Fruit fly (Drosophila melanogaster) whole organism, embryonic: Measurements from ENCODE around the gene Pep.

Source experiments
- B-H2 ChIP-seq: fragments of 200-800 bp; sonication (Bioruptor generic); optimal IDR thresholded peaks from 2 replicates; lab custom pipeline; 2018; ENCODE audit warnings: missing biosample characterization, mild to moderate bottlenecking, missing genetic modification characterization
- CG11695 ChIP-seq: fragments of 200-800 bp; sonication (Bioruptor generic); IDR thresholded peaks from 3 replicates; pipeline ENCODE4 v1.3.6; 2022; ENCODE audit warnings: missing biosample characterization, missing genetic modification characterization
- CG14014 ChIP-seq: fragments of 200-800 bp; sonication (Bioruptor generic); IDR thresholded peaks from 2 replicates; pipeline ENCODE4 v1.3.6; 2022; ENCODE audit warnings: missing biosample characterization, missing genetic modification characterization
- CG17912 ChIP-seq: fragments of 200-800 bp; sonication (Bioruptor generic); optimal IDR thresholded peaks from 2 replicates; lab custom pipeline; 2018; ENCODE audit warnings: missing biosample characterization, mild to moderate bottlenecking, missing genetic modification characterization
- CG30403 ChIP-seq: fragments of 200-800 bp; sonication (Bioruptor generic); optimal IDR thresholded peaks from 3 replicates; lab custom pipeline; 2016; ENCODE audit warnings: missing biosample characterization, missing genetic modification characterization
- CG32767 ChIP-seq: fragments of 200-800 bp; sonication (Bioruptor generic); IDR thresholded peaks from 2 replicates; pipeline ENCODE4 v1.3.6; 2022; ENCODE audit warnings: missing biosample characterization, missing genetic modification characterization
- CG34224 ChIP-seq: fragments of 200-800 bp; sonication (Bioruptor generic); IDR thresholded peaks from 3 replicates; pipeline ENCODE4 v1.3.6; 2022; ENCODE audit warnings: missing biosample characterization, missing genetic modification characterization; ENCODE audit not compliant: partially characterized antibody
- CG34376 ChIP-seq: fragments of 200-800 bp; sonication (Bioruptor generic); optimal IDR thresholded peaks from 2 replicates; lab custom pipeline; 2018; ENCODE audit warnings: missing biosample characterization, mild to moderate bottlenecking, missing genetic modification characterization
- CG34422 ChIP-seq: fragments of 200-800 bp; sonication (Bioruptor generic); IDR thresholded peaks from 3 replicates; pipeline ENCODE4 v1.3.6; 2022; ENCODE audit warnings: missing biosample characterization, missing genetic modification characterization
- CG4360 ChIP-seq: fragments of 200-800 bp; sonication (Bioruptor generic); IDR thresholded peaks from 2 replicates; pipeline ENCODE4 v1.3.6; 2022; ENCODE audit warnings: missing biosample characterization, missing genetic modification characterization
- CG5953 ChIP-seq: fragments of 200-800 bp; sonication (Bioruptor generic); IDR thresholded peaks from 2 replicates; pipeline ENCODE4 v1.3.6; 2022; ENCODE audit warnings: missing biosample characterization, missing genetic modification characterization
- CG6791 ChIP-seq: fragments of 200-800 bp; sonication (Bioruptor generic); IDR thresholded peaks from 3 replicates; pipeline ENCODE4 v1.3.6; 2022; ENCODE audit warnings: missing biosample characterization, missing genetic modification characterization; ENCODE audit not compliant: partially characterized antibody
- CG6854 ChIP-seq: fragments of 200-800 bp; sonication (Bioruptor generic); optimal IDR thresholded peaks from 3 replicates; lab custom pipeline; 2017; ENCODE audit warnings: missing biosample characterization, mild to moderate bottlenecking, missing genetic modification characterization
- CG8924 ChIP-seq: fragments of 200-800 bp; optimal IDR thresholded peaks from 3 replicates; lab custom pipeline; 2019; ENCODE audit warnings: missing biosample characterization, mild to moderate bottlenecking, missing genetic modification characterization, moderate library complexity
- D19A ChIP-seq: fragments of 200-800 bp; optimal IDR thresholded peaks from 3 replicates; lab custom pipeline; 2019; ENCODE audit warnings: missing biosample characterization, mild to moderate bottlenecking, missing genetic modification characterization, moderate library complexity
- Ets65A ChIP-seq: fragments of 200-800 bp; sonication (Bioruptor generic); peaks from one replicate; lab custom pipeline; 2016; ENCODE audit warnings: missing biosample characterization, missing genetic modification characterization
- HLH3B ChIP-seq: fragments of 200-800 bp; sonication (Bioruptor generic); IDR thresholded peaks from 2 replicates; pipeline ENCODE4 v1.3.6; 2022; ENCODE audit warnings: missing biosample characterization, missing genetic modification characterization
- HmgZ ChIP-seq: fragments of 200-800 bp; sonication (Bioruptor generic); optimal IDR thresholded peaks from 2 replicates; lab custom pipeline; 2018; ENCODE audit warnings: missing biosample characterization, mild to moderate bottlenecking, missing genetic modification characterization
- MESR4 ChIP-seq: fragments of 200-800 bp; sonication (Bioruptor generic); optimal IDR thresholded peaks from 2 replicates; lab custom pipeline; 2018; ENCODE audit warnings: missing biosample characterization, mild to moderate bottlenecking, missing genetic modification characterization, moderate library complexity
- Med ChIP-seq: fragments of 200-800 bp; sonication (Bioruptor generic); peaks from one replicate; lab custom pipeline; 2016; ENCODE audit warnings: missing biosample characterization, missing genetic modification characterization, mild to moderate bottlenecking, inconsistent platforms, moderate library complexity
- Pdp1 ChIP-seq, 2 experiments: fragments of 200-800 bp; sonication (Bioruptor generic); optimal IDR thresholded peaks; 3 replicates each; lab custom pipeline; 2016; ENCODE audit warnings: missing biosample characterization in 2 of 2, missing genetic modification characterization in 2 of 2, mild to moderate bottlenecking in 1 of 2, moderate library complexity in 1 of 2
- Rx ChIP-seq: fragments of 200-800 bp; sonication (Bioruptor generic); IDR thresholded peaks from 2 replicates; pipeline ENCODE4 v1.3.6; 2022; ENCODE audit warnings: missing biosample characterization, missing genetic modification characterization
- Sox100B ChIP-seq: fragments of 200-800 bp; sonication (Bioruptor generic); optimal IDR thresholded peaks from 3 replicates; lab custom pipeline; 2018; ENCODE audit warnings: missing biosample characterization, mild to moderate bottlenecking, missing genetic modification characterization
- Tbp ChIP-seq: fragments of >200 bp; optimal IDR thresholded peaks from 2 replicates; lab custom pipeline; 2018; ENCODE audit warnings: missing biosample characterization, missing genetic modification characterization
- YL-1 ChIP-seq: fragments of 200-800 bp; sonication (Bioruptor generic); optimal IDR thresholded peaks from 3 replicates; lab custom pipeline; 2017; ENCODE audit warnings: missing biosample characterization, mild to moderate bottlenecking, missing genetic modification characterization
- ab ChIP-seq: fragments of 200-800 bp; sonication (Bioruptor generic); optimal IDR thresholded peaks from 2 replicates; lab custom pipeline; 2016; ENCODE audit warnings: missing biosample characterization, missing genetic modification characterization
- abd-A ChIP-seq: fragments of 200-800 bp; sonication (Bioruptor generic); optimal IDR thresholded peaks from 3 replicates; lab custom pipeline; 2019; ENCODE audit warnings: missing biosample characterization, mild to moderate bottlenecking, missing genetic modification characterization, moderate library complexity
- amos ChIP-seq: fragments of 200-800 bp; sonication (Bioruptor generic); IDR thresholded peaks from 2 replicates; pipeline ENCODE4 v1.3.6; 2022; ENCODE audit warnings: missing biosample characterization, missing genetic modification characterization; ENCODE audit not compliant: partially characterized antibody
- bsh ChIP-seq, 2 experiments: fragments of 200-800 bp; sonication (Bioruptor generic); optimal IDR thresholded peaks; 2 replicates each; lab custom pipeline; 2017 to 2018; ENCODE audit warnings: mild to moderate bottlenecking in 2 of 2, missing biosample characterization in 2 of 2, missing genetic modification characterization in 2 of 2, moderate library complexity in 1 of 2
- cg ChIP-seq: fragments of 200-800 bp; sonication (Bioruptor generic); optimal IDR thresholded peaks from 3 replicates; lab custom pipeline; 2019; ENCODE audit warnings: missing biosample characterization, mild to moderate bottlenecking, missing genetic modification characterization, moderate library complexity
- esg ChIP-seq: fragments of 200-800 bp; sonication (Bioruptor generic); conservative IDR thresholded peaks from 2 replicates; pipeline ENCODE4 v1.3.6; 2022; ENCODE audit warnings: missing biosample characterization, missing genetic modification characterization
- gcm ChIP-seq: fragments of 200-800 bp; sonication (Bioruptor generic); optimal IDR thresholded peaks from 2 replicates; lab custom pipeline; 2019; ENCODE audit warnings: missing biosample characterization, mild to moderate bottlenecking, missing genetic modification characterization, moderate library complexity
- ind ChIP-seq: fragments of 200-800 bp; sonication (Bioruptor generic); optimal IDR thresholded peaks from 3 replicates; lab custom pipeline; 2016; ENCODE audit warnings: missing biosample characterization, missing genetic modification characterization
- kni ChIP-seq: fragments of 200-800 bp; sonication (Bioruptor generic); optimal IDR thresholded peaks from 3 replicates; lab custom pipeline; 2017; ENCODE audit warnings: mild to moderate bottlenecking, missing biosample characterization, missing genetic modification reagents, missing genetic modification characterization
- onecut ChIP-seq: fragments of 200-800 bp; sonication (Bioruptor generic); IDR thresholded peaks from 2 replicates; pipeline ENCODE4 v1.3.6; 2022; ENCODE audit warnings: missing biosample characterization, missing genetic modification characterization
- pfk ChIP-seq: fragments of 200-800 bp; sonication (Bioruptor generic); optimal IDR thresholded peaks from 2 replicates; lab custom pipeline; 2018; ENCODE audit warnings: missing biosample characterization, mild to moderate bottlenecking, missing genetic modification characterization, moderate library complexity
- phol ChIP-seq: fragments of 200-800 bp; sonication (Bioruptor generic); optimal IDR thresholded peaks from 3 replicates; lab custom pipeline; 2018; ENCODE audit warnings: missing biosample characterization, mild to moderate bottlenecking, missing genetic modification characterization, moderate library complexity
- ro ChIP-seq: fragments of 200-800 bp; sonication (Bioruptor generic); IDR thresholded peaks from 2 replicates; pipeline ENCODE4 v1.3.6; 2022; ENCODE audit warnings: missing biosample characterization, missing genetic modification characterization
- row ChIP-seq: fragments of 200-800 bp; sonication (Bioruptor generic); IDR thresholded peaks from 3 replicates; pipeline ENCODE4 v1.3.6; 2022; ENCODE audit warnings: missing biosample characterization, missing genetic modification characterization
- sna ChIP-seq: fragments of 200-800 bp; sonication (Bioruptor generic); IDR thresholded peaks from 2 replicates; pipeline ENCODE4 v1.3.6; 2022; ENCODE audit warnings: missing biosample characterization, missing genetic modification characterization; ENCODE audit not compliant: partially characterized antibody
- sqz ChIP-seq: fragments of 200-800 bp; sonication (Bioruptor generic); optimal IDR thresholded peaks from 3 replicates; lab custom pipeline; 2018; ENCODE audit warnings: missing biosample characterization, mild to moderate bottlenecking, missing genetic modification characterization
- sug ChIP-seq: fragments of 200-800 bp; optimal IDR thresholded peaks from 2 replicates; lab custom pipeline; 2019; ENCODE audit warnings: missing biosample characterization, mild to moderate bottlenecking, missing genetic modification characterization, moderate library complexity
- vvl ChIP-seq: fragments of 200-800 bp; sonication (Bioruptor generic); IDR thresholded peaks from 2 replicates; pipeline ENCODE4 v1.3.6; 2022; ENCODE audit warnings: missing biosample characterization, missing genetic modification characterization

Gene Pep

DNA sequence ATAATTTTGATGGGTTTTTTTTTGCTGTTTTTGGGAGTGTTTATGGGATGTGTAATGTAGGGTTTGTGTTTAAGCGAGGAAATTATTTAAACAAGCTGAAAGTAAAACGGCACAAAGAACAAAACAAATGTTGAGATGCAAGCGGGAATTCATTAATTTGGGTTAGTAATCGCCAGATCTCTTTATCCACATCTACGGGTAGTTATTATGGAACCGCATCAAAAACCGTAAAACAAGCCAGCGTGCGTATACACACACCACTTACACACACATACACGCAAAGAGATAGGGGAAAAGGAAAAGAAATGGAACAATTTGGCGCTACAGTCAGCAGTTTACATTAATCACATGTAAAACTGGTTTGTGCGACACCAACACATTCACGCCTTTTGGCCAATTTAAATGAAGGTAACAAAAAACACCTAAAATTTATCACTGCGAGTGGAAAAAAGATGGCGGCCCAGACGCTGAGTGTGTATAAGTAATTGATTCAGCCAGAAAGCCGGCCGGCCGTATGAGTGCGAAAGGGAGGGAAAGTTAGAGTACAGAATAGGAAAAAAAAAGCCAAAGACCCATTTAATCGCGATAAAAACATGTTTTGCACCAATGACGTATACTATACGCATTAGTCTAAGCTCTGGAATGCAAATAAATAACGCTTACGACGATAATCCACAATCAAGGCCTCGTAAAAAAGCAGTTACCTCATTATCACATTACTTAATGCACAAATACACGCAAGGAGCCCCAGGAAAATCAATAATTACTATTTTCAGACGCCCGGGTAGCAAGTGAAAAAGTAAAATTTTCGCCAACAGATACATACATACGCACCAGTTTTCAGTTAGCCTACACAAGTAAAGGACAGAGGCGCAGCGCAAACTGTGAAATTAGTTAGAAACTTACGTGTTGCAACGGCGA lies 591 bp downstream of the Pep start (continued):
- TF ChIP-seq onecut (peak; percentile 93), CG34376 (GFP tag; lab: Kevin White, UChicago) (peak; percentile 25), sna (GFP tag; lab: Robert Waterston, UW) (0 out of 2 replicates have a peak, but pooled peaks have one; percentile 8), pfk (GFP tag; lab: Kevin White, UChicago) (peak; percentile 52), HmgZ (tag; lab: Kevin White, UChicago) (peak; percentile 21), CG6854 (GFP tag; lab: Kevin White, UChicago) (peak; percentile 19), CG34224 (GFP tag; lab: Robert Waterston, UW) (0 out of 3 replicates have a peak, but pooled peaks have one; percentile 9), sqz (GFP tag; lab: Kevin White, UChicago) (peak; percentile 36), D19A (tag; lab: Kevin White, UChicago) (peak; percentile 13), CG32767 (GFP tag; lab: Robert Waterston, UW) (peak; percentile 97), CG6791 (GFP tag; lab: Robert Waterston, UW) (0 out of 3 replicates have a peak, but pooled peaks have one; percentile 40), sug (tag; lab: Kevin White, UChicago) (peak; percentile 49), CG4360 (GFP tag; lab: Robert Waterston, UW) (0 out of 2 replicates have a peak, but pooled peaks have one; percentile 35), amos (peak; percentile 43; the same call in 1 of the 2 replicates), gcm (peak; percentile 58), phol (peak; percentile 97), Sox100B (no peak), vvl (peak; percentile 78), cg (GFP tag; lab: Kevin White, UChicago) (peak; percentile 91), abd-A (tag; lab: Kevin White, UChicago) (peak; percentile 70), HLH3B (GFP tag; lab: Robert Waterston, UW) (0 out of 2 replicates have a peak, but pooled peaks have one; percentile 21), Ets65A (GFP tag; lab: Kevin White, UChicago) (peak; percentile 69), esg (GFP tag; lab: Robert Waterston, UW) (no peak), ab (GFP tag; lab: Kevin White, UChicago) (peak; percentile 5), CG30403 (no peak), Tbp (GFP tag; lab: Kevin White, UChicago) (peak; percentile 70), CG17912 (no peak), CG8924 (peak; percentile 22), Rx (GFP tag; lab: Robert Waterston, UW) (no peak), row (GFP tag; lab: Robert Waterston, UW) (peak; percentile 10; the same call in 1 of the 3 replicates), Pdp1 (GFP tag; optimal IDR thresholded peaks at IDR 0.05; lab: Kevin White, UChicago) (peak in 1 of 2 experiments; percentile 23), YL-1 (GFP tag; lab: Kevin White, UChicago) (peak; percentile 66), MESR4 (GFP tag; lab: Kevin White, UChicago) (peak; percentile 9), CG11695 (GFP tag; lab: Robert Waterston, UW) (0 out of 3 replicates have a peak, but pooled peaks have one; percentile 8), CG14014 (GFP tag; lab: Robert Waterston, UW) (0 out of 2 replicates have a peak, but pooled peaks have one; percentile 12), kni (GFP tag; lab: Kevin White, UChicago) (peak; percentile 70), CG34422 (GFP tag; lab: Robert Waterston, UW) (peak; percentile 82; the same call in 1 of the 3 replicates), ind (GFP tag; lab: Kevin White, UChicago) (no peak), B-H2 (GFP tag; lab: Kevin White, UChicago) (peak; percentile 52), Med (peak; percentile 83), CG5953 (GFP tag; lab: Robert Waterston, UW) (0 out of 2 replicates have a peak, but pooled peaks have one; percentile 12), bsh (GFP tag; optimal IDR thresholded peaks at IDR 0.05; lab: Kevin White, UChicago) (peak in 1 of 2 experiments; percentile 33), ro (GFP tag; lab: Robert Waterston, UW) (no peak)
